Comparison of ENCODE assay signal across 5 worm cellular contexts in genomic region chrV:19622440-19622914, ce11.
TF ChIP-seq lines count a peak whose summit lies in the region.

Gene Y43F8C.3 (minus strand): TSS chrV:19622626.

TF ChIP-seq in whole organism, L1 larva, 84 proteins besides CTCF, POLR2A, EP300 and RAD21 (continues in another document):
- peak; percentile 48 for TF ChIP-seq swsn-7 (tag; optimal IDR thresholded peaks at IDR 0.05; lab: Kevin White, UChicago)
- peak; percentile 88 for TF ChIP-seq C16A3.4 (tag; optimal IDR thresholded peaks at IDR 0.05; lab: Kevin White, UChicago)
- peak; percentile 29 for TF ChIP-seq tbx-2 (tag; optimal IDR thresholded peaks at IDR 0.05; lab: Kevin White, UChicago)
- TF ChIP-seq rnt-1 (tag; optimal IDR thresholded peaks at IDR 0.05; lab: Kevin White, UChicago), result peak; percentile 65
- TF ChIP-seq nhr-28 (tag; optimal IDR thresholded peaks at IDR 0.05; lab: Kevin White, UChicago), result no peak
- peak; percentile 91 for TF ChIP-seq unc-130 (tag; optimal IDR thresholded peaks at IDR 0.05; lab: Kevin White, UChicago)
- TF ChIP-seq pax-3 (tag; optimal IDR thresholded peaks at IDR 0.05; lab: Kevin White, UChicago), result peak; percentile 9
- peak in 2 of 3 experiments; percentile 39 to 81 for TF ChIP-seq ceh-82 (tag; optimal IDR thresholded peaks at IDR 0.05; lab: Kevin White, UChicago)
- TF ChIP-seq tlp-1 (tag; optimal IDR thresholded peaks at IDR 0.05; lab: Kevin White, UChicago), result no peak
- peak in 1 of 2 experiments; percentile 2 for TF ChIP-seq ztf-11 (tag; optimal IDR thresholded peaks at IDR 0.05; lab: Kevin White, UChicago)
- TF ChIP-seq ces-1 (GFP tag; optimal IDR thresholded peaks at IDR 0.05; lab: Kevin White, UChicago), result no peak
- no peak for TF ChIP-seq alr-1 (tag; optimal IDR thresholded peaks at IDR 0.05; lab: Kevin White, UChicago; ENCODE audit: borderline replicate concordance)
- TF ChIP-seq nhr-11 (tag; optimal IDR thresholded peaks at IDR 0.05; lab: Kevin White, UChicago), result no peak
- peak; percentile 63 for TF ChIP-seq ceh-8 (GFP tag; optimal IDR thresholded peaks at IDR 0.05; lab: Kevin White, UChicago)
- peak; percentile 17 for TF ChIP-seq fkh-10 (GFP tag; optimal IDR thresholded peaks at IDR 0.05; lab: Kevin White, UChicago)
- no peak for TF ChIP-seq fkh-4 (tag; optimal IDR thresholded peaks at IDR 0.05; lab: Kevin White, UChicago; ENCODE audit: borderline replicate concordance)
- TF ChIP-seq dsc-1 (tag; optimal IDR thresholded peaks at IDR 0.05; lab: Kevin White, UChicago), result no peak
- peak; percentile 22; the same call in 1 of the 2 replicates for TF ChIP-seq mab-9 (GFP tag; IDR thresholded peaks at IDR 0.05; lab: Robert Waterston, UW)

TF ChIP-seq in whole organism, L3 larva, 47 proteins besides CTCF, POLR2A, EP300 and RAD21 (continues in another document):
- TF ChIP-seq skn-1 (tag; optimal IDR thresholded peaks at IDR 0.05; lab: Kevin White, UChicago), result peak; percentile 37
- TF ChIP-seq ama-1 (optimal IDR thresholded peaks at IDR 0.05; lab: Kevin White, UChicago), result peak; percentile 51
- peak; percentile 53 for TF ChIP-seq fkh-10 (GFP tag; optimal IDR thresholded peaks at IDR 0.05; lab: Kevin White, UChicago)
- no peak for TF ChIP-seq R02D3.7 (tag; optimal IDR thresholded peaks at IDR 0.05; lab: Kevin White, UChicago)
- peak; percentile 92 for TF ChIP-seq hmg-11 (tag; optimal IDR thresholded peaks at IDR 0.05; lab: Kevin White, UChicago)
- peak; percentile 3 for TF ChIP-seq snpc-4 (tag; optimal IDR thresholded peaks at IDR 0.05; lab: Kevin White, UChicago)
- TF ChIP-seq ZK546.5 (tag; optimal IDR thresholded peaks at IDR 0.05; lab: Kevin White, UChicago), result no peak
- peak; percentile 11 for TF ChIP-seq lsy-12 (tag; optimal IDR thresholded peaks at IDR 0.05; lab: Kevin White, UChicago)
- no peak for TF ChIP-seq nhr-12 (tag; optimal IDR thresholded peaks at IDR 0.05; lab: Kevin White, UChicago)
- peak; percentile 69 for TF ChIP-seq jun-1 (tag; optimal IDR thresholded peaks at IDR 0.05; lab: Kevin White, UChicago)
- peak; percentile 35 for TF ChIP-seq unc-62 (GFP tag; optimal IDR thresholded peaks at IDR 0.05; lab: Kevin White, UChicago)
- TF ChIP-seq lin-39 (tag; optimal IDR thresholded peaks at IDR 0.05; lab: Kevin White, UChicago), result peak; percentile 89
- TF ChIP-seq lin-15B (tag; optimal IDR thresholded peaks at IDR 0.05; lab: Kevin White, UChicago), result peak; percentile 36
- no peak for TF ChIP-seq mdl-1 (tag; optimal IDR thresholded peaks at IDR 0.05; lab: Kevin White, UChicago)
- TF ChIP-seq pha-4 (tag; optimal IDR thresholded peaks at IDR 0.05; lab: Kevin White, UChicago), result peak; percentile 76
- TF ChIP-seq elt-2 (tag; optimal IDR thresholded peaks at IDR 0.05; lab: Kevin White, UChicago), result peak; percentile 62
- TF ChIP-seq ztf-4 (tag; optimal IDR thresholded peaks at IDR 0.05; lab: Kevin White, UChicago), result no peak
- TF ChIP-seq nhr-11 (tag; optimal IDR thresholded peaks at IDR 0.05; lab: Kevin White, UChicago), result peak; percentile 23
- peak; percentile 20 for TF ChIP-seq nhr-25 (tag; optimal IDR thresholded peaks at IDR 0.05; lab: Kevin White, UChicago)

TF ChIP-seq in whole organism, early embryonic, 17 proteins besides CTCF, POLR2A, EP300 and RAD21:
- TF ChIP-seq flt-1 (GFP tag; IDR thresholded peaks at IDR 0.05; lab: Robert Waterston, UW) (peak; percentile 18; the same call in 1 of the 2 replicates), ets-7 (tag; optimal IDR thresholded peaks at IDR 0.05; lab: Kevin White, UChicago) (no peak), ceh-36 (tag; optimal IDR thresholded peaks at IDR 0.05; lab: Kevin White, UChicago) (no peak), tbx-37 (GFP tag; conservative IDR thresholded peaks at IDR 0.05; lab: Robert Waterston, UW) (no peak), sea-1 (GFP tag; conservative IDR thresholded peaks at IDR 0.05; lab: Robert Waterston, UW) (0 out of 2 replicates have a peak, but pooled peaks have one; percentile 41), scrt-1 (GFP tag; IDR thresholded peaks at IDR 0.05; lab: Robert Waterston, UW) (no peak; the same call in 1 of the 2 replicates), hnd-1 (tag; optimal IDR thresholded peaks at IDR 0.05; lab: Kevin White, UChicago) (no peak), hmg-4 (GFP tag; optimal IDR thresholded peaks at IDR 0.05; lab: Kevin White, UChicago) (peak; percentile 73), F13C5.2 (tag; optimal IDR thresholded peaks at IDR 0.05; lab: Kevin White, UChicago) (peak; percentile 26)

TF ChIP-seq in whole organism, midembryonic, 9 proteins besides CTCF, POLR2A, EP300 and RAD21:
- TF ChIP-seq flt-1 (GFP tag; IDR thresholded peaks at IDR 0.05; lab: Robert Waterston, UW) (peak; percentile 52; the same call in 1 of the 2 replicates), med-1 (GFP tag; optimal IDR thresholded peaks at IDR 0.05; lab: Kevin White, UChicago; ENCODE audit: insufficient read depth) (no peak)
TF ChIP-seq in whole organism, midembryonic: peak in this region for 1.

TF ChIP-seq in whole organism, young adult, 124 proteins besides CTCF, POLR2A, EP300 and RAD21 (continues in another document):
- no peak for TF ChIP-seq B0035.1 (tag; optimal IDR thresholded peaks at IDR 0.05; lab: Kevin White, UChicago)
- TF ChIP-seq fkh-3 (tag; optimal IDR thresholded peaks at IDR 0.05; lab: Kevin White, UChicago), result no peak
- peak; percentile 62 for TF ChIP-seq mcd-1 (GFP tag; IDR thresholded peaks at IDR 0.05; lab: Robert Waterston, UW)
- peak; percentile 19 for TF ChIP-seq lin-54 (GFP tag; optimal IDR thresholded peaks at IDR 0.05; lab: Kevin White, UChicago)
- TF ChIP-seq rec-8 (tag; optimal IDR thresholded peaks at IDR 0.05; lab: Kevin White, UChicago), result no peak
- no peak for TF ChIP-seq nfya-1 (tag; optimal IDR thresholded peaks at IDR 0.05; lab: Kevin White, UChicago; ENCODE audit: borderline replicate concordance, insufficient read depth)
- peak; percentile 77 for TF ChIP-seq K12H6.12 (tag; optimal IDR thresholded peaks at IDR 0.05; lab: Kevin White, UChicago)
- peak; percentile 68 for TF ChIP-seq ztf-26 (tag; optimal IDR thresholded peaks at IDR 0.05; lab: Kevin White, UChicago)
- no peak for TF ChIP-seq ceh-58 (GFP tag; IDR thresholded peaks at IDR 0.05; lab: Robert Waterston, UW)
- peak; percentile 94 for TF ChIP-seq lir-1 (GFP tag; conservative IDR thresholded peaks at IDR 0.05; lab: Robert Waterston, UW)
- TF ChIP-seq F52B5.7 (tag; optimal IDR thresholded peaks at IDR 0.05; lab: Kevin White, UChicago), result no peak
- 0 out of 2 replicates have a peak, but pooled peaks have one; percentile 32 for TF ChIP-seq pbrm-1 (GFP tag; IDR thresholded peaks at IDR 0.05; lab: Robert Waterston, UW)
- TF ChIP-seq gei-17 (GFP tag; optimal IDR thresholded peaks at IDR 0.05; lab: Kevin White, UChicago), result peak; percentile 46
- peak; percentile 33 for TF ChIP-seq somi-1 (GFP tag; optimal IDR thresholded peaks at IDR 0.05; lab: Kevin White, UChicago)
- no peak for TF ChIP-seq cebp-1 (GFP tag; IDR thresholded peaks at IDR 0.05; lab: Robert Waterston, UW)
- peak; percentile 78 for TF ChIP-seq cebp-1 (tag; optimal IDR thresholded peaks at IDR 0.05; lab: Kevin White, UChicago)
- peak; percentile 47; the same call in 1 of the 2 replicates for TF ChIP-seq K11D2.4 (GFP tag; IDR thresholded peaks at IDR 0.05; lab: Robert Waterston, UW)
- TF ChIP-seq tbp1 (GFP tag; optimal IDR thresholded peaks at IDR 0.05; lab: Kevin White, UChicago), result peak; percentile 6
- peak; percentile 70 for TF ChIP-seq hmg-1.2 (GFP tag; IDR thresholded peaks at IDR 0.05; lab: Robert Waterston, UW)
- TF ChIP-seq atf-7 (tag; optimal IDR thresholded peaks at IDR 0.05; lab: Kevin White, UChicago), result peak; percentile 28
- no peak for TF ChIP-seq snpc-1.1 (tag; optimal IDR thresholded peaks at IDR 0.05; lab: Kevin White, UChicago; ENCODE audit: insufficient read depth)
- peak; percentile 39 for TF ChIP-seq sptf-2 (GFP tag; optimal IDR thresholded peaks at IDR 0.05; lab: Kevin White, UChicago)
- TF ChIP-seq attf-5 (GFP tag; optimal IDR thresholded peaks at IDR 0.05; lab: Kevin White, UChicago), result peak; percentile 27
- TF ChIP-seq Y56A3A.18 (GFP tag; IDR thresholded peaks at IDR 0.05; lab: Robert Waterston, UW), result 0 out of 2 replicates have a peak, but pooled peaks have one; percentile 60
- peak in 1 of 3 experiments; percentile 20 for TF ChIP-seq lin-35 (GFP tag; optimal IDR thresholded peaks at IDR 0.05; lab: Kevin White, UChicago)
- TF ChIP-seq chd-7 (tag; optimal IDR thresholded peaks at IDR 0.05; lab: Kevin White, UChicago), result peak; percentile 31
- TF ChIP-seq egrh-3 (GFP tag; IDR thresholded peaks at IDR 0.05; lab: Robert Waterston, UW), result peak; percentile 93
- TF ChIP-seq zfh-2 (GFP tag; conservative IDR thresholded peaks at IDR 0.05; lab: Robert Waterston, UW), result peak; percentile 99
- TF ChIP-seq tlf-1 (GFP tag; optimal IDR thresholded peaks at IDR 0.05; lab: Kevin White, UChicago), result no peak
- no peak for TF ChIP-seq mel-28 (tag; optimal IDR thresholded peaks at IDR 0.05; lab: Kevin White, UChicago; ENCODE audit: borderline replicate concordance)
- TF ChIP-seq C17E4.6 (GFP tag; IDR thresholded peaks at IDR 0.05; lab: Robert Waterston, UW), result no peak
- TF ChIP-seq Y79H2A.3 (GFP tag; conservative IDR thresholded peaks at IDR 0.05; lab: Robert Waterston, UW), result no peak
- peak; percentile 84 for TF ChIP-seq ceh-27 (GFP tag; optimal IDR thresholded peaks at IDR 0.05; lab: Kevin White, UChicago)
- TF ChIP-seq dox-1 (GFP tag; IDR thresholded peaks at IDR 0.05; lab: Robert Waterston, UW), result peak; percentile 86
- TF ChIP-seq B0261.1 (tag; optimal IDR thresholded peaks at IDR 0.05; lab: Kevin White, UChicago), result no peak
- no peak for TF ChIP-seq cebp-2 (GFP tag; IDR thresholded peaks at IDR 0.05; lab: Robert Waterston, UW)
- TF ChIP-seq nhr-120 (GFP tag; IDR thresholded peaks at IDR 0.05; lab: Robert Waterston, UW), result 0 out of 2 replicates have a peak, but pooled peaks have one; percentile 24
- 0 out of 2 replicates have a peak, but pooled peaks have one; percentile 38 for TF ChIP-seq rcor-1 (GFP tag; IDR thresholded peaks at IDR 0.05; lab: Robert Waterston, UW)
- no peak for TF ChIP-seq mxl-1 (tag; optimal IDR thresholded peaks at IDR 0.05; lab: Kevin White, UChicago)
- peak; percentile 20 for TF ChIP-seq snpc-4 (GFP tag; optimal IDR thresholded peaks at IDR 0.05; lab: Kevin White, UChicago)
- TF ChIP-seq snpc-4 (tag; optimal IDR thresholded peaks at IDR 0.05; lab: Kevin White, UChicago), result peak in 1 of 4 experiments; percentile 38
- peak; percentile 4 for TF ChIP-seq ets-4 (GFP tag; optimal IDR thresholded peaks at IDR 0.05; lab: Kevin White, UChicago)
- TF ChIP-seq athp-1 (tag; optimal IDR thresholded peaks at IDR 0.05; lab: Kevin White, UChicago), result peak; percentile 13
- TF ChIP-seq ceh-40 (GFP tag; IDR thresholded peaks at IDR 0.05; lab: Robert Waterston, UW), result no peak
- TF ChIP-seq F23B12.7 (tag; optimal IDR thresholded peaks at IDR 0.05; lab: Kevin White, UChicago; ENCODE audit: insufficient read depth), result peak; percentile 58

Comparison
In these comparisons a context has a peak if more than half of its experiments do, and no peak if none do; other contexts are left out.
1. Of the 8 proteins assayed by ChIP-seq in both whole organism, young adult and whole organism, L1 larva: peak only in whole organism, young adult: none; only in whole organism, L1 larva: dpl-1, efl-1 and unc-130; in both: none; in neither: 3; mixed calls (peak in some experiments, not most) for 2.